Worm (Caenorhabditis elegans) whole organism, L4 larva: ENCODE results near the gene ltah-1.1.

Experiments used
- T20F7.1 ChIP-seq: fragments of 200-800 bp; sonication (Bioruptor generic); optimal IDR thresholded peaks from 2 replicates; lab custom pipeline; 2018; ENCODE audit warnings: mild to moderate bottlenecking, missing genetic modification characterization, missing compliant biosample characterization
- ces-1 ChIP-seq: fragments of 150-350 bp; sonication (generic microtip); optimal IDR thresholded peaks from 4 replicates; lab custom pipeline; 2014; ENCODE audit warnings: missing biosample characterization, missing genetic modification reagents, missing genetic modification characterization
- daf-12 ChIP-seq: fragments of 150-350 bp; optimal IDR thresholded peaks from 2 replicates; lab custom pipeline; 2014; ENCODE audit warnings: missing biosample characterization, missing genetic modification reagents, missing genetic modification characterization
- dpl-1 ChIP-seq: fragments of 150-350 bp; optimal IDR thresholded peaks from 2 replicates; lab custom pipeline; 2014; ENCODE audit warnings: missing biosample characterization, missing genetic modification reagents, missing genetic modification characterization
- mep-1 ChIP-seq: fragments of 150-350 bp; sonication (generic microtip); optimal IDR thresholded peaks from 3 replicates; lab custom pipeline; 2014; ENCODE audit warnings: missing biosample characterization, missing genetic modification characterization
- nhr-111 ChIP-seq: fragments of 200-800 bp; sonication (Bioruptor generic); optimal IDR thresholded peaks from 2 replicates; lab custom pipeline; 2018; ENCODE audit warnings: mild to moderate bottlenecking, missing genetic modification characterization, missing compliant biosample characterization
- skn-1 ChIP-seq: fragments of 150-350 bp; optimal IDR thresholded peaks from 2 replicates; lab custom pipeline; 2014; ENCODE audit warnings: missing biosample characterization, missing genetic modification characterization
- ztf-11 ChIP-seq: fragments of 150-350 bp; optimal IDR thresholded peaks from 2 replicates; lab custom pipeline; 2014; ENCODE audit warnings: missing biosample characterization, missing genetic modification characterization

- TF ChIP-seq T20F7.1 (GFP tag; lab: Kevin White, UChicago) (no peak), ces-1 (GFP tag; lab: Kevin White, UChicago) (no peak), nhr-111 (GFP tag; lab: Kevin White, UChicago) (no peak), daf-12 (tag; lab: Kevin White, UChicago) (no peak), dpl-1 (GFP tag; lab: Kevin White, UChicago) (no peak), ztf-11 (tag; lab: Kevin White, UChicago) (no peak), skn-1 (tag; lab: Kevin White, UChicago) (no peak), mep-1 (tag; lab: Kevin White, UChicago) (no peak)
Measured at ce11 chrIV:12275892-12276291, 3.5 kb upstream of the ltah-1.1 start, which contains the start of gene vps-8.
